Fruit fly (Drosophila melanogaster): Measurements from ENCODE around the gene CG42705.
A peak's percentile ranks its signal among the peaks of the same experiment; 100 is the strongest.

The CG42705 gene

dm6 chrX:7416953-7417352 lies 3.3 kb downstream of the CG42705 start, which contains the start of gene CG34337:
Gene CG34337 (plus strand): TSS chrX:7417253.
- TF ChIP-seq sens (GFP tag) (peak; percentile 1), CG6854 (GFP tag; optimal IDR thresholded peaks at IDR 0.05) (no peak)

- no peak for TF ChIP-seq tio (GFP tag; optimal IDR thresholded peaks at IDR 0.05)
- peak; percentile 70 for TF ChIP-seq nmo (GFP tag; optimal IDR thresholded peaks at IDR 0.05)
- no peak for TF ChIP-seq CG33213 (GFP tag; optimal IDR thresholded peaks at IDR 0.05)
- no peak for TF ChIP-seq CG18599 (GFP tag; optimal IDR thresholded peaks at IDR 0.05)
- no peak for TF ChIP-seq CG2199 (GFP tag; IDR thresholded peaks at IDR 0.05)
- no peak for TF ChIP-seq Aef1 (GFP tag; IDR thresholded peaks at IDR 0.05)
- TF ChIP-seq Chrac-16 (GFP tag; optimal IDR thresholded peaks at IDR 0.05) = no peak
- peak; percentile 11 for TF ChIP-seq gem (tag; optimal IDR thresholded peaks at IDR 0.05)
- peak; percentile 76 for TF ChIP-seq sens (GFP tag)
- TF ChIP-seq seq (GFP tag; IDR thresholded peaks at IDR 0.05) = no peak
- TF ChIP-seq Lim3 (GFP tag; IDR thresholded peaks at IDR 0.05) = no peak
These were observed 4.2 kb downstream of the CG42705 start for dm6 chrX:7417875-7418274.

- TF ChIP-seq CG14667 (GFP tag; IDR thresholded peaks at IDR 0.05) (no peak), Tbp (GFP tag; optimal IDR thresholded peaks at IDR 0.05) (no peak), CG10274 (GFP tag; optimal IDR thresholded peaks at IDR 0.05) (no peak), C15 (GFP tag; IDR thresholded peaks at IDR 0.05) (no peak), Ssrp (tag; optimal IDR thresholded peaks at IDR 0.05) (no peak), CG9876 (GFP tag; optimal IDR thresholded peaks at IDR 0.05) (no peak), ind (GFP tag; optimal IDR thresholded peaks at IDR 0.05) (no peak), Hmx (GFP tag; optimal IDR thresholded peaks at IDR 0.05) (no peak), CG14050 (GFP tag; IDR thresholded peaks at IDR 0.05) (no peak), ac (GFP tag; optimal IDR thresholded peaks at IDR 0.05) (no peak)
These were observed 4.6 kb downstream of the CG42705 start, which contains the start of gene rumpel for dm6 chrX:7418294-7418693. Gene rumpel (plus strand): TSS chrX:7418594.

dm6 chrX:7422577-7422976 lies 8.9 kb downstream of the CG42705 start:
- no peak for TF ChIP-seq CG17829 (tag; optimal IDR thresholded peaks at IDR 0.05)
- TF ChIP-seq CTCF (GFP tag; optimal IDR thresholded peaks at IDR 0.05) = peak; percentile 61
- TF ChIP-seq wek (GFP tag; optimal IDR thresholded peaks at IDR 0.05) = no peak
- no peak for TF ChIP-seq unpg (GFP tag; optimal IDR thresholded peaks at IDR 0.05)

- no peak for TF ChIP-seq CG14050 (GFP tag; IDR thresholded peaks at IDR 0.05)
- TF ChIP-seq stc (GFP tag; IDR thresholded peaks at IDR 0.05) = no peak
- no peak for TF ChIP-seq h (optimal IDR thresholded peaks at IDR 0.05)
- TF ChIP-seq CG33557 (GFP tag; optimal IDR thresholded peaks at IDR 0.05) = no peak
- no peak for TF ChIP-seq CG12155 (GFP tag; optimal IDR thresholded peaks at IDR 0.05)
- TF ChIP-seq klu (GFP tag; IDR thresholded peaks at IDR 0.05) = no peak
- TF ChIP-seq eve (GFP tag; optimal IDR thresholded peaks at IDR 0.05) = no peak
- no peak for TF ChIP-seq mirr (GFP tag; optimal IDR thresholded peaks at IDR 0.05)
- TF ChIP-seq peb (GFP tag; IDR thresholded peaks at IDR 0.05) = no peak
- TF ChIP-seq repo (GFP tag; optimal IDR thresholded peaks at IDR 0.05) = no peak
- TF ChIP-seq CoRest (tag; optimal IDR thresholded peaks at IDR 0.05) = no peak
- no peak for TF ChIP-seq dimm (GFP tag; IDR thresholded peaks at IDR 0.05)
- TF ChIP-seq CG2889 (GFP tag; IDR thresholded peaks at IDR 0.05) = no peak
- no peak for TF ChIP-seq gro (GFP tag; optimal IDR thresholded peaks at IDR 0.05)
- no peak for TF ChIP-seq CG12391 (tag; optimal IDR thresholded peaks at IDR 0.05)
These were observed 11.1 kb downstream of the CG42705 start, which contains the start of gene CG15036 for dm6 chrX:7424742-7425141. Gene CG15036 (minus strand): TSS chrX:7424842.
